Worm (Caenorhabditis elegans): ENCODE data around the gene col-41.

- TF ChIP-seq ceh-44 (GFP tag; IDR thresholded peaks at IDR 0.05) (no peak), hmg-1.1 (GFP tag; IDR thresholded peaks at IDR 0.05) (no peak), mdl-1 (tag; optimal IDR thresholded peaks at IDR 0.05) (no peak), hif-1 (tag; optimal IDR thresholded peaks at IDR 0.05) (no peak), F10B5.3 (tag; optimal IDR thresholded peaks at IDR 0.05) (no peak), snpc-4 (tag; optimal IDR thresholded peaks at IDR 0.05) (no peak), mep-1 (tag; optimal IDR thresholded peaks at IDR 0.05) (no peak), arid-1 (GFP tag; conservative IDR thresholded peaks at IDR 0.05) (no peak), F49E8.2 (tag; optimal IDR thresholded peaks at IDR 0.05; ENCODE audit: borderline replicate concordance) (no peak), nhr-28 (tag; optimal IDR thresholded peaks at IDR 0.05) (no peak), nhr-11 (tag; optimal IDR thresholded peaks at IDR 0.05) (no peak), lir-3 (tag; optimal IDR thresholded peaks at IDR 0.05) (no peak), aly-2 (tag; optimal IDR thresholded peaks at IDR 0.05) (no peak), nhr-76 (tag; optimal IDR thresholded peaks at IDR 0.05) (no peak)
Measured at ce11 chrX:15133180-15133579, 43.1 kb downstream of the col-41 start.
